Fruit fly (Drosophila melanogaster) whole organism, adult: Measurements from ENCODE around the gene Obp19d.
"Not testable (repeated sequence)": the region's sequence is repeated elsewhere in the genome, so short reads cannot be mapped to it uniquely, and the experiment has no call there.

Experiments
- CG11617 ChIP-seq: fragments of 200-800 bp; sonication (Bioruptor generic); optimal IDR thresholded peaks from 2 replicates; lab custom pipeline; 2017; ENCODE audit warnings: mild to moderate bottlenecking, missing biosample characterization, missing genetic modification reagents, missing genetic modification characterization
- CG12768 ChIP-seq: fragments of 200-800 bp; sonication (Bioruptor generic); optimal IDR thresholded peaks from 2 replicates; lab custom pipeline; 2017; ENCODE audit warnings: missing biosample characterization, missing genetic modification characterization, mild to moderate bottlenecking, moderate library complexity, missing genetic modification reagents
- CG14711 ChIP-seq: fragments of 200-800 bp; sonication (Bioruptor generic); optimal IDR thresholded peaks from 2 replicates; lab custom pipeline; 2018; ENCODE audit warnings: missing biosample characterization, mild to moderate bottlenecking, missing genetic modification characterization, moderate library complexity
- CG1620 ChIP-seq: fragments of 200-800 bp; sonication (Bioruptor generic); optimal IDR thresholded peaks from 2 replicates; lab custom pipeline; 2016; ENCODE audit warnings: missing biosample characterization, missing genetic modification characterization
- CG33017 ChIP-seq: fragments of 200-800 bp; sonication (Bioruptor generic); optimal IDR thresholded peaks from 2 replicates; lab custom pipeline; 2018; ENCODE audit warnings: missing biosample characterization, mild to moderate bottlenecking, missing genetic modification characterization, moderate library complexity
- CG5204 ChIP-seq: fragments of 200-800 bp; sonication (Bioruptor generic); optimal IDR thresholded peaks from 2 replicates; lab custom pipeline; 2016; ENCODE audit warnings: missing biosample characterization, missing genetic modification characterization
- CG7045 ChIP-seq: fragments of 200-800 bp; sonication (Bioruptor generic); optimal IDR thresholded peaks from 2 replicates; lab custom pipeline; 2017; ENCODE audit warnings: missing biosample characterization, mild to moderate bottlenecking, missing genetic modification characterization
- CG7101 ChIP-seq: fragments of 200-800 bp; sonication (Bioruptor generic); optimal IDR thresholded peaks from 2 replicates; lab custom pipeline; 2018; ENCODE audit warnings: missing biosample characterization, mild to moderate bottlenecking, missing genetic modification characterization, moderate library complexity
- Clk ChIP-seq: fragments of 200-800 bp; sonication (Bioruptor generic); optimal IDR thresholded peaks from 2 replicates; lab custom pipeline; 2017; ENCODE audit warnings: missing biosample characterization, missing genetic modification characterization
- Crg-1 ChIP-seq: fragments of 200-800 bp; sonication (Bioruptor generic); optimal IDR thresholded peaks from 2 replicates; lab custom pipeline; 2016; ENCODE audit warnings: missing biosample characterization, missing genetic modification characterization
- Hr96 ChIP-seq: fragments of 200-800 bp; sonication (Bioruptor generic); optimal IDR thresholded peaks from 2 replicates; lab custom pipeline; 2016; ENCODE audit warnings: missing biosample characterization, missing genetic modification characterization
- Mnt ChIP-seq: fragments of 200-800 bp; sonication (Bioruptor generic); optimal IDR thresholded peaks from 2 replicates; lab custom pipeline; 2016; ENCODE audit warnings: missing biosample characterization, mild to moderate bottlenecking, missing genetic modification characterization
- bab1 ChIP-seq: fragments of 200-800 bp; sonication (Bioruptor generic); optimal IDR thresholded peaks from 3 replicates; lab custom pipeline; 2019; ENCODE audit warnings: missing biosample characterization, mild to moderate bottlenecking, missing genetic modification characterization, moderate library complexity
- cic ChIP-seq: fragments of 200-800 bp; sonication (Bioruptor generic); optimal IDR thresholded peaks from 2 replicates; lab custom pipeline; 2017; ENCODE audit warnings: missing biosample characterization, mild to moderate bottlenecking, missing genetic modification characterization, moderate library complexity
- cnc ChIP-seq, 2 experiments: fragments of >200 bp; optimal IDR thresholded peaks; 2 replicates each; lab custom pipeline; 2017
- kay ChIP-seq: fragments of 200-800 bp; sonication (Bioruptor generic); peaks from one replicate; lab custom pipeline; 2016; ENCODE audit warnings: missing biosample characterization, missing genetic modification characterization, borderline replicate concordance
- ovo ChIP-seq: fragments of 200-800 bp; sonication (Bioruptor generic); optimal IDR thresholded peaks from 2 replicates; lab custom pipeline; 2016; ENCODE audit warnings: missing biosample characterization, missing genetic modification characterization
- pad ChIP-seq: fragments of 200-800 bp; sonication (Bioruptor generic); optimal IDR thresholded peaks from 3 replicates; lab custom pipeline; 2017; ENCODE audit warnings: missing biosample characterization, missing genetic modification characterization, mild to moderate bottlenecking, moderate library complexity, missing genetic modification reagents
- tj ChIP-seq: fragments of 200-800 bp; sonication (Bioruptor generic); optimal IDR thresholded peaks from 3 replicates; lab custom pipeline; 2017; ENCODE audit warnings: missing biosample characterization, mild to moderate bottlenecking, missing genetic modification characterization, moderate library complexity
- toe ChIP-seq: fragments of 200-800 bp; sonication (Bioruptor generic); optimal IDR thresholded peaks from 2 replicates; lab custom pipeline; 2016; ENCODE audit warnings: missing biosample characterization, missing genetic modification characterization

The Obp19d gene

DNA sequence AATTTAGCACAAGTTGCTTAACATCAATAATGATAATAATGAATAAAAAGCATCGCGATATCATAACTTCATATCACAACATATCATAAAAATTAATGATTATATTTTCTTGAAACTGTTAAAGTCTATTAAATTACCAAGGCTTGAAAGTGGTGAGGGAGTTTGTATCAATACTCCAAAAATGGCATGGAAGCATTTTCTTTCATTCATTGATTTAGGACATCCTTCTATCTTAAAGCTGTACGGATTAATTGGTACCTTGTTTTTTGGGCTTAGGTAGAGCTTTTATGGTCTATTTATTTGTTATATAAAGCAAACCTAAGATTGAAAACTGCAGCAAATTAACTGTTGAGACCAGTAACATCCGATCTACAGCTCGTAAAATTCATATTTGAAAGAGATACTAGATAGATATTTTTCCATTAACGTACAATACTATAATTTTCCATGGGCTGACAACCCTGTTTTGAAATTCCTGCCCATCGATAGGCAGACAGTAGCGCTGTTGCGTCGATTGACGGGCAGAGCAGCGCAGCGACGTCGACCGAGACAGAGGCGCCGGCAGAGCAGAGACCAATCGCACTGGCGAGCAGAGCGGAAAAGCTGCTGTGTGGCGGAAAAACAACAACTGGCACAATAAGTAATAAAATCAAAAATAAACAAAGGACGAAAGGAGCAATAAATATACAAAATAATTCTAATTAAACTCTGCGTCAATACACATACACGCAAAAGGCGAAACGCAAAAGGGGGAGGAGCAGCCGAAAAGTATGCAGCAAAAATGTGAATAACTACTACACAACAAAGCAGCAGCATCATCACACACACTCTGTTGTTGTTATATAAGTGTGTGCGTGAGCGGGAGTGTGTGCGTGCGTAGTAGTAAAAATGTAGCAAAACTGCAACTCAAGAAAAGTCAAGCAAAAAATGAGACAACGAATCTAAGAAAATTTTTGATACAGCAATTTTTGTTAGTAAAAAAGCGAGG lies 14.2 kb downstream of the Obp19d start, which contains the start of gene CG1695:
CG1695 (plus strand) TSS at position 606 of the 988 bp plus-strand sequence.
- TF ChIP-seq ovo (no peak), toe (GFP tag; lab: Kevin White, UChicago) (peak; percentile 29), CG14711 (peak; percentile 64), CG7045 (GFP tag; lab: Kevin White, UChicago) (peak; percentile 5), CG1620 (GFP tag; lab: Kevin White, UChicago) (no peak), kay (no peak), cic (GFP tag; lab: Kevin White, UChicago) (no peak), CG5204 (GFP tag; lab: Kevin White, UChicago) (peak; percentile 40)

DNA sequence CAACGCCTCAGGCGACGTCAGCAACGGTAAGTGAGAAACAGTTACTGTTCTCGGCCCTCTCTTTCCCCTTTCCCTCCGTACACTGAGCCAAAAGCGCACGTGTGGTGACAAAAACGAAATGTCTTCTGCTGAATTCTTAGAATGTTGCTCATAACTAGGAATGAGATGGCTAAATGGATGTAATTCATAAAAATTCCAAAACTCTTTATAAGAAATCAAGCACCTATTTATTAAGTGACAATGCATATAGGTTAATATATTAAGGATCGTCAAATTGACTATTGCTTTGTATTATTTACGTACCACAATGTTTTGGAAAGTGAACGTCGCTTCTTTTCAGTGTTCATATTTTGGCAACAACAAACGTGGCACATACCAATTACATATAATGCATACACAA lies 15.1 kb downstream of the Obp19d start:
- no peak for TF ChIP-seq pad (GFP tag; lab: Kevin White, UChicago)
- no peak for TF ChIP-seq Crg-1
- TF ChIP-seq CG14711, result no peak
- TF ChIP-seq kay, result no peak
- no peak for TF ChIP-seq toe (GFP tag; lab: Kevin White, UChicago)
- no peak for TF ChIP-seq CG7045 (GFP tag; lab: Kevin White, UChicago)
- peak; percentile 43 for TF ChIP-seq CG5204 (GFP tag; lab: Kevin White, UChicago)
- TF ChIP-seq Hr96, result peak; percentile 8
- TF ChIP-seq CG12768 (GFP tag; lab: Kevin White, UChicago), result no peak
- TF ChIP-seq tj (GFP tag; lab: Kevin White, UChicago), result no peak
- no peak for TF ChIP-seq CG11617 (GFP tag; lab: Kevin White, UChicago)
- no peak for TF ChIP-seq CG1620 (GFP tag; lab: Kevin White, UChicago)
- TF ChIP-seq CG7101 (tag; lab: Kevin White, UChicago), result peak; percentile 6
- no peak for TF ChIP-seq CG33017 (tag; lab: Kevin White, UChicago)
- TF ChIP-seq ovo, result no peak
- no peak for TF ChIP-seq cic (GFP tag; lab: Kevin White, UChicago)

- TF ChIP-seq CG1620 (GFP tag; lab: Kevin White, UChicago), result no peak
- TF ChIP-seq Clk (GFP tag; lab: Kevin White, UChicago), result no peak
- TF ChIP-seq ovo, result no peak
- TF ChIP-seq cnc (optimal IDR thresholded peaks at IDR 0.05; lab: Kevin White, UChicago), result no peak
- no peak for TF ChIP-seq CG33017 (tag; lab: Kevin White, UChicago)
- TF ChIP-seq kay, result no peak
- no peak for TF ChIP-seq CG7101 (tag; lab: Kevin White, UChicago)
- no peak for TF ChIP-seq Crg-1
- TF ChIP-seq pad (GFP tag; lab: Kevin White, UChicago), result no peak
- TF ChIP-seq bab1 (GFP tag; lab: Kevin White, UChicago), result no peak
- TF ChIP-seq CG5204 (GFP tag; lab: Kevin White, UChicago), result no peak
- no peak for TF ChIP-seq Mnt (GFP tag; lab: Kevin White, UChicago)
These were observed 17.5 kb downstream of the Obp19d start for dm6 chrX:20436866-20437265.

- not testable (repeated sequence) for TF ChIP-seq CG11617 (GFP tag; lab: Kevin White, UChicago); Crg-1; cic (GFP tag; lab: Kevin White, UChicago)
These were observed 26.7 kb downstream of the Obp19d start, which contains the start of gene CG42578 for dm6 chrX:20446071-20446470. TSS of gene CG42578 (plus strand) at chrX:20446371.

dm6 chrX:20447865-20448584 lies 28.6 kb downstream of the Obp19d start:
- TF ChIP-seq pad (GFP tag; lab: Kevin White, UChicago) (no peak), Mnt (GFP tag; lab: Kevin White, UChicago) (no peak), CG33017 (tag; lab: Kevin White, UChicago) (no peak), CG5204 (GFP tag; lab: Kevin White, UChicago) (no peak)

dm6 chrX:20448828-20449427 lies 29.5 kb downstream of the Obp19d start, which contains the start of gene tbc:
TSS of gene tbc (plus strand) at chrX:20449331.
- TF ChIP-seq toe (GFP tag; lab: Kevin White, UChicago), result no peak
- TF ChIP-seq CG14711, result no peak
- no peak for TF ChIP-seq kay
- no peak for TF ChIP-seq Clk (GFP tag; lab: Kevin White, UChicago)
- TF ChIP-seq CG12768 (GFP tag; lab: Kevin White, UChicago), result no peak
- no peak for TF ChIP-seq CG33017 (tag; lab: Kevin White, UChicago)
- no peak for TF ChIP-seq cic (GFP tag; lab: Kevin White, UChicago)
- no peak for TF ChIP-seq cnc (optimal IDR thresholded peaks at IDR 0.05; lab: Kevin White, UChicago)
